Worm (Caenorhabditis elegans): ENCODE measurements around the gene Y105C5B.1413.

DNA sequence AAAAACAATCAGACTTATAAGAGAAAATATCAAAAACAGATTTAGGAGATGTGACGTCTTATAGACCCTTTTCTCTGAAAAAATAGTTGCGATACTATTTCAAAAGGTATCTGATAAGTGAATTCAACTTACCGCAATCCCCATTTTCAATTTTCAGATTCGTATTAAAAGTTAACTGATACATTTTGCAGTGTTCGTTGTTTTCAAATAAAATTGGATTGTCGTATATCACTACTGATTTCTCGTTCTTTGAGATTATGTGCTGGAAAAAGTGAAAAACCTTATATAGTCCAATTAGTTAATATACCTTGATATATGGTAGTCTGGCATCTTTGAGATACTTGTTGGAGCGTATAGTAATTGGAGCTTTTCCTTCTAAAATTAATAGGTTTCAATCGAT lies 46.0 kb upstream of the Y105C5B.1413 start:
- TF ChIP-seq mep-1 (tag; optimal IDR thresholded peaks at IDR 0.05) = no peak
- TF ChIP-seq bed-3 (GFP tag; optimal IDR thresholded peaks at IDR 0.05) = no peak
- TF ChIP-seq ham-2 (GFP tag; optimal IDR thresholded peaks at IDR 0.05) = no peak
- TF ChIP-seq snpc-4 (tag; optimal IDR thresholded peaks at IDR 0.05) = no peak
- TF ChIP-seq elt-1 (tag; optimal IDR thresholded peaks at IDR 0.05; ENCODE audit: borderline replicate concordance, insufficient read depth) = no peak
- no peak for TF ChIP-seq ceh-39 (tag; optimal IDR thresholded peaks at IDR 0.05)
- no peak for TF ChIP-seq ztf-11 (tag; optimal IDR thresholded peaks at IDR 0.05)
